Worm (Caenorhabditis elegans) whole organism, L4/young adult: ENCODE measurements around the gene cutl-17.

Source experiments
- dao-5 ChIP-seq: sonication (generic microtip); optimal IDR thresholded peaks from 2 replicates; lab custom pipeline; 2016; ENCODE audit warnings: missing genotype, missing genetic modification characterization, moderate library complexity, missing compliant biosample characterization
- him-1 ChIP-seq: sonication (generic microtip); optimal IDR thresholded peaks from 2 replicates; lab custom pipeline; 2016; ENCODE audit warnings: missing genotype, missing genetic modification reagents, missing genetic modification characterization, missing compliant biosample characterization

ce11 chrIV:9480936-9481335, 23.6 kb upstream of the cutl-17 start, which contains the start of gene cng-3:
- TF ChIP-seq him-1 (tag; lab: Kevin White, UChicago): no peak
- no peak for TF ChIP-seq dao-5 (tag; lab: Kevin White, UChicago)
